Fruit fly (Drosophila melanogaster): ENCODE results near the gene alt.

alt gene

dm6 chr3R:17680639-17681302 is 1.5 kb downstream of the alt start (continued):
- TF ChIP-seq CG34422 (GFP tag; IDR thresholded peaks at IDR 0.05), result no peak; the same call in 2 of the 3 replicates
- peak; percentile 97 for TF ChIP-seq Sry-β (GFP tag; optimal IDR thresholded peaks at IDR 0.05)
- TF ChIP-seq Poxn (GFP tag; IDR thresholded peaks at IDR 0.05), result no peak
- TF ChIP-seq Abd-B (GFP tag; optimal IDR thresholded peaks at IDR 0.05), result no peak
- peak; percentile 21 for TF ChIP-seq CG13775 (GFP tag; optimal IDR thresholded peaks at IDR 0.05)
- no peak for TF ChIP-seq fru (optimal IDR thresholded peaks at IDR 0.05)
- TF ChIP-seq ind (GFP tag; optimal IDR thresholded peaks at IDR 0.05), result no peak
- TF ChIP-seq CG6254 (GFP tag; optimal IDR thresholded peaks at IDR 0.05), result peak; percentile 48
- TF ChIP-seq ham (GFP tag; IDR thresholded peaks at IDR 0.05), result no peak
- peak; percentile 17 for TF ChIP-seq CG33557 (GFP tag; optimal IDR thresholded peaks at IDR 0.05)
- no peak for TF ChIP-seq Neu2 (GFP tag; optimal IDR thresholded peaks at IDR 0.05; ENCODE audit: borderline replicate concordance)
- 0 out of 4 replicates have a peak, but pooled peaks have one; percentile 63 for TF ChIP-seq chinmo (GFP tag; IDR thresholded peaks at IDR 0.05; ENCODE audit: partially characterized antibody)
- TF ChIP-seq tll (GFP tag; optimal IDR thresholded peaks at IDR 0.05), result no peak
- TF ChIP-seq HLHmδ (GFP tag; optimal IDR thresholded peaks at IDR 0.05), result no peak
- TF ChIP-seq ap (GFP tag; IDR thresholded peaks at IDR 0.05), result no peak
- no peak for TF ChIP-seq CG11247 (GFP tag; IDR thresholded peaks at IDR 0.05)
- peak; percentile 32 for TF ChIP-seq Spps (tag; optimal IDR thresholded peaks at IDR 0.05)
- TF ChIP-seq CG14050 (GFP tag; IDR thresholded peaks at IDR 0.05), result no peak
- peak; percentile 72 for TF ChIP-seq gem (tag; optimal IDR thresholded peaks at IDR 0.05)
- peak; percentile 76 for TF ChIP-seq sd (tag; optimal IDR thresholded peaks at IDR 0.05)
- TF ChIP-seq crc (GFP tag; optimal IDR thresholded peaks at IDR 0.05), result no peak
- TF ChIP-seq Med (GFP tag), result peak; percentile 58
- peak in 1 of 2 experiments; percentile 39 for TF ChIP-seq bsh (GFP tag; optimal IDR thresholded peaks at IDR 0.05)
- TF ChIP-seq HHEX (GFP tag; optimal IDR thresholded peaks at IDR 0.05), result peak; percentile 55
- no peak for TF ChIP-seq ranshi (GFP tag; IDR thresholded peaks at IDR 0.05)
- TF ChIP-seq gt (GFP tag; IDR thresholded peaks at IDR 0.05), result no peak
- TF ChIP-seq repo (GFP tag; optimal IDR thresholded peaks at IDR 0.05), result no peak
- peak; percentile 27 for TF ChIP-seq CG10431 (GFP tag; optimal IDR thresholded peaks at IDR 0.05)
- no peak for TF ChIP-seq Opbp (GFP tag; IDR thresholded peaks at IDR 0.05; ENCODE audit: partially characterized antibody)
- no peak for TF ChIP-seq CG15269 (tag; optimal IDR thresholded peaks at IDR 0.05)
- TF ChIP-seq CG30403 (GFP tag; optimal IDR thresholded peaks at IDR 0.05), result peak; percentile 74
- no peak for TF ChIP-seq Side (GFP tag; optimal IDR thresholded peaks at IDR 0.05)
- 0 out of 2 replicates have a peak, but pooled peaks have one; percentile 10 for TF ChIP-seq CG9932 (GFP tag; IDR thresholded peaks at IDR 0.05)
- TF ChIP-seq cwo (GFP tag; optimal IDR thresholded peaks at IDR 0.05), result no peak
- no peak for TF ChIP-seq Ets97D (GFP tag; optimal IDR thresholded peaks at IDR 0.05)
- no peak for TF ChIP-seq CG7357 (GFP tag; IDR thresholded peaks at IDR 0.05)
- TF ChIP-seq CG8290 (GFP tag; optimal IDR thresholded peaks at IDR 0.05), result peak; percentile 17
- TF ChIP-seq CG8290 (tag; optimal IDR thresholded peaks at IDR 0.05), result no peak
- peak; percentile 19 for TF ChIP-seq bcd (GFP tag; optimal IDR thresholded peaks at IDR 0.05)
- no peak for TF ChIP-seq NK7.1 (GFP tag; optimal IDR thresholded peaks at IDR 0.05)
- peak in 1 of 2 experiments; percentile 15 for TF ChIP-seq insv (GFP tag; optimal IDR thresholded peaks at IDR 0.05)
- no peak for TF ChIP-seq Dip2 (GFP tag; IDR thresholded peaks at IDR 0.05)
- no peak for TF ChIP-seq CG7271 (tag; optimal IDR thresholded peaks at IDR 0.05)
- TF ChIP-seq pan (optimal IDR thresholded peaks at IDR 0.05), result no peak
- TF ChIP-seq pan (GFP tag; optimal IDR thresholded peaks at IDR 0.05 in 1 of 2, IDR thresholded peaks at IDR 0.05 in 1 of 2), result no peak
- TF ChIP-seq ftz-f1 (GFP tag; optimal IDR thresholded peaks at IDR 0.05), result no peak
- no peak for TF ChIP-seq CG8359 (GFP tag; optimal IDR thresholded peaks at IDR 0.05; ENCODE audit: borderline replicate concordance)
- TF ChIP-seq disco-r (GFP tag; optimal IDR thresholded peaks at IDR 0.05), result no peak
- no peak for TF ChIP-seq CG11093 (GFP tag; IDR thresholded peaks at IDR 0.05)
- TF ChIP-seq kni (GFP tag; optimal IDR thresholded peaks at IDR 0.05), result peak; percentile 62
